Fruit fly (Drosophila melanogaster) whole organism, adult: ENCODE results near the gene Gss2.

Experiments used
- CG11617 ChIP-seq: fragments of 200-800 bp; sonication (Bioruptor generic); optimal IDR thresholded peaks from 2 replicates; lab custom pipeline; 2017; ENCODE audit warnings: mild to moderate bottlenecking, missing biosample characterization, missing genetic modification reagents, missing genetic modification characterization
- CG12768 ChIP-seq: fragments of 200-800 bp; sonication (Bioruptor generic); optimal IDR thresholded peaks from 2 replicates; lab custom pipeline; 2017; ENCODE audit warnings: missing biosample characterization, missing genetic modification characterization, mild to moderate bottlenecking, moderate library complexity, missing genetic modification reagents
- CG14711 ChIP-seq: fragments of 200-800 bp; sonication (Bioruptor generic); optimal IDR thresholded peaks from 2 replicates; lab custom pipeline; 2018; ENCODE audit warnings: missing biosample characterization, mild to moderate bottlenecking, missing genetic modification characterization, moderate library complexity
- CG1620 ChIP-seq: fragments of 200-800 bp; sonication (Bioruptor generic); optimal IDR thresholded peaks from 2 replicates; lab custom pipeline; 2016; ENCODE audit warnings: missing biosample characterization, missing genetic modification characterization
- CG33017 ChIP-seq: fragments of 200-800 bp; sonication (Bioruptor generic); optimal IDR thresholded peaks from 2 replicates; lab custom pipeline; 2018; ENCODE audit warnings: missing biosample characterization, mild to moderate bottlenecking, missing genetic modification characterization, moderate library complexity
- CG7045 ChIP-seq: fragments of 200-800 bp; sonication (Bioruptor generic); optimal IDR thresholded peaks from 2 replicates; lab custom pipeline; 2017; ENCODE audit warnings: missing biosample characterization, mild to moderate bottlenecking, missing genetic modification characterization
- CG7101 ChIP-seq: fragments of 200-800 bp; sonication (Bioruptor generic); optimal IDR thresholded peaks from 2 replicates; lab custom pipeline; 2018; ENCODE audit warnings: missing biosample characterization, mild to moderate bottlenecking, missing genetic modification characterization, moderate library complexity
- Clk ChIP-seq: fragments of 200-800 bp; sonication (Bioruptor generic); optimal IDR thresholded peaks from 2 replicates; lab custom pipeline; 2017; ENCODE audit warnings: missing biosample characterization, missing genetic modification characterization
- Mnt ChIP-seq: fragments of 200-800 bp; sonication (Bioruptor generic); optimal IDR thresholded peaks from 2 replicates; lab custom pipeline; 2016; ENCODE audit warnings: missing biosample characterization, mild to moderate bottlenecking, missing genetic modification characterization
- cic ChIP-seq: fragments of 200-800 bp; sonication (Bioruptor generic); optimal IDR thresholded peaks from 2 replicates; lab custom pipeline; 2017; ENCODE audit warnings: missing biosample characterization, mild to moderate bottlenecking, missing genetic modification characterization, moderate library complexity
- cnc ChIP-seq, 2 experiments: fragments of >200 bp; optimal IDR thresholded peaks; 2 replicates each; lab custom pipeline; 2017
- kay ChIP-seq: fragments of 200-800 bp; sonication (Bioruptor generic); peaks from one replicate; lab custom pipeline; 2016; ENCODE audit warnings: missing biosample characterization, missing genetic modification characterization, borderline replicate concordance
- ovo ChIP-seq: fragments of 200-800 bp; sonication (Bioruptor generic); optimal IDR thresholded peaks from 2 replicates; lab custom pipeline; 2016; ENCODE audit warnings: missing biosample characterization, missing genetic modification characterization
- pad ChIP-seq: fragments of 200-800 bp; sonication (Bioruptor generic); optimal IDR thresholded peaks from 3 replicates; lab custom pipeline; 2017; ENCODE audit warnings: missing biosample characterization, missing genetic modification characterization, mild to moderate bottlenecking, moderate library complexity, missing genetic modification reagents
- tj ChIP-seq: fragments of 200-800 bp; sonication (Bioruptor generic); optimal IDR thresholded peaks from 3 replicates; lab custom pipeline; 2017; ENCODE audit warnings: missing biosample characterization, mild to moderate bottlenecking, missing genetic modification characterization, moderate library complexity

The Gss2 gene

DNA sequence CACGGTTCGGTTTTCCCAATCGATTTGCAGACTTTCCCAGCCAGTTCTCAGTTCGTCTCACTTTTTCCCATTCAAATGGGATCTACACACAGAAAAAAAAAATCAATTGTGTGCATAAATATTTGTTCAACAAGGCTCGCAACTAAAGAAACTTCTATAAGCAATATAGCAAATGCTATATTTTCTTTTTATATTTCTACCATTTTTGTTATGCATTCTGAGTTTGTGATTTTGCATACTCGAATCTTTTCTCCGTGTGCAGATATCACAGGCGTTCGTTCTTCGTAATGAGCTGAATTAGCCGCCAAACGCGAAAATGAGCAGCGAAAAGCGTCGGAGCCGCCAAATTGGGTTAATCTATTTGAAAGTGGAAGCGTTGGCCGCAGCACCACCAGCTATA lies 16.4 kb downstream of the Gss2 start:
- TF ChIP-seq tj (GFP tag; lab: Kevin White, UChicago) (no peak), cnc (optimal IDR thresholded peaks at IDR 0.05; lab: Kevin White, UChicago) (no peak), Clk (GFP tag; lab: Kevin White, UChicago) (no peak), Mnt (GFP tag; lab: Kevin White, UChicago) (no peak), pad (GFP tag; lab: Kevin White, UChicago) (no peak), CG11617 (GFP tag; lab: Kevin White, UChicago) (no peak), ovo (GFP tag; lab: Kevin White, UChicago) (no peak)

DNA sequence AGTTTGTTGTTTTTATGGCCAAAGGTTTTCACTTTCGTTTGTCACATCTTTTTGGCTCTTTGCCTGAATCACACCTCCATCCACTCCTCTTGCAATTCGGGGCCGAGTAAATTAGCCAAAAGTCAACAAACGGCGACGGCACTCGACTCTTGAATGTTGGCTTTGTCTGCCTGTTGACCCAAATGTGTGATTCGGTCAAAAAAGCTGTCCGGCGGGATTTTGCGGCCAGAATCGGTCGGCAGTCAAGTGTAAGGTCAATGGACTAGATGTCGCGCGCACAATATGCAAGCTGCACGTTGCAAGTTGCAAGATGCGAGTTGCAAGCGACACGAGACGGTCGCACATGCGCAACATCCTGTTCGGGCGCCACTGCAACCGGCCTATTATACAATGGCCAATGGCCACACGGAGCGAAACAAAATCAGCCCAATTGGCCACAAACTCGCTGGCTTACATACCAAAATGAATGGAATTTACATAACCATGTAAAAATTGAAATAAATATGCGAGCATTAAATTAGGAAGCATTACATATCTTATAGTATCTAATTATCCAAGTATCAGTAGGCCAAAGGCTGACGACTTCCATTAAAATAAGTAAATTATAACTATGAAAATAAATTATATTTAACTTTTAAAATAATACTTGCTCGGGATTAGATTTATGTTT lies 18.2 kb downstream of the Gss2 start:
- no peak for TF ChIP-seq CG11617 (GFP tag; lab: Kevin White, UChicago)

DNA sequence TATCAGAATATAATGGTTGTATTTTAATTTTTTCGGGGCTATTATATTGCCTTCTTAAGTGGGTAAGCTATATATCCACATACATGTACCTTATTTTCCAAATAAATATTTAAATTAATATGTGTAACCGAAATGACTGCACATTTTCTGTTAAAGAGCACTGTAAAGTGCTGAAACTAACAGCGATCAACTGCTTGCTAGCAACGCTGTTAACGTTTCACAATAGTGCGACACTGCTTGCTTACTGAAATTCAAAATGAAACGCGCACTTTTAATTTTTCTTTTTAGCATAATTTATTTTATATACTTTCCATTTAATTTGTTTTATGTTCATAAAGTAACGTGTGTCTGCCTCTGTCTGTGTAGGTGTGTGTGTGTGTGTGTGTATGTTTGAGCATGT lies 24.5 kb downstream of the Gss2 start:
- TF ChIP-seq CG11617 (GFP tag; lab: Kevin White, UChicago) (no peak), kay (peak; percentile 66)

- TF ChIP-seq CG14711 (tag; lab: Kevin White, UChicago) (no peak), ovo (GFP tag; lab: Kevin White, UChicago) (no peak), CG12768 (GFP tag; lab: Kevin White, UChicago) (no peak), cic (GFP tag; lab: Kevin White, UChicago) (no peak), kay (no peak), CG1620 (GFP tag; lab: Kevin White, UChicago) (no peak), pad (GFP tag; lab: Kevin White, UChicago) (no peak), CG7101 (no peak), CG33017 (tag; lab: Kevin White, UChicago) (no peak), CG7045 (GFP tag; lab: Kevin White, UChicago) (no peak), tj (GFP tag; lab: Kevin White, UChicago) (no peak)
Observed at dm6 chrX:17940677-17941076, 41.2 kb downstream of the Gss2 start.
